Fruit fly (Drosophila melanogaster): ENCODE results near the gene Dph1.

Dph1 gene

dm6 chr3L:11648410-11648809, 48.4 kb downstream of the Dph1 start, which contains the start of the genes RIOK1 and Polr3H (continued):
- TF ChIP-seq ftz-f1 (GFP tag; optimal IDR thresholded peaks at IDR 0.05) (no peak), Aef1 (GFP tag; IDR thresholded peaks at IDR 0.05) (peak; percentile 61; the same call in 2 of the 3 replicates), CG11723 (GFP tag; optimal IDR thresholded peaks at IDR 0.05) (no peak), ssp (GFP tag; IDR thresholded peaks at IDR 0.05) (0 out of 2 replicates have a peak, but pooled peaks have one; percentile 40), dpn (GFP tag; optimal IDR thresholded peaks at IDR 0.05) (peak; percentile 80 to 83), en (GFP tag; optimal IDR thresholded peaks at IDR 0.05) (peak; percentile 8), CG9876 (GFP tag; optimal IDR thresholded peaks at IDR 0.05) (peak; percentile 30), dmrt99B (tag; optimal IDR thresholded peaks at IDR 0.05) (no peak), CG9215 (GFP tag; IDR thresholded peaks at IDR 0.05) (peak; percentile 40; the same call in 1 of the 2 replicates), ase (GFP tag; IDR thresholded peaks at IDR 0.05) (peak; percentile 39; the same call in 1 of the 3 replicates), CG8089 (GFP tag; optimal IDR thresholded peaks at IDR 0.05) (peak; percentile 40), CG14667 (GFP tag; IDR thresholded peaks at IDR 0.05) (no peak; the same call in 1 of the 2 replicates), Dad (GFP tag; optimal IDR thresholded peaks at IDR 0.05) (peak; percentile 52), gfzf (GFP tag; optimal IDR thresholded peaks at IDR 0.05) (peak; percentile 62), CG14860 (GFP tag; IDR thresholded peaks at IDR 0.05; ENCODE audit: partially characterized antibody) (no peak), CG32767 (GFP tag; IDR thresholded peaks at IDR 0.05) (peak; percentile 11; the same call in 1 of the 2 replicates), Sry-β (GFP tag; optimal IDR thresholded peaks at IDR 0.05) (peak; percentile 56), Myb (GFP tag; optimal IDR thresholded peaks at IDR 0.05) (peak; percentile 37), CG4854 (GFP tag; optimal IDR thresholded peaks at IDR 0.05) (peak; percentile 47), CG7271 (tag; optimal IDR thresholded peaks at IDR 0.05) (no peak), stc (GFP tag; IDR thresholded peaks at IDR 0.05) (peak; percentile 59; the same call in 1 of the 2 replicates), CG4282 (GFP tag; optimal IDR thresholded peaks at IDR 0.05) (peak; percentile 14), CG42726 (GFP tag; IDR thresholded peaks at IDR 0.05; ENCODE audit: partially characterized antibody) (no peak), CG15269 (tag; optimal IDR thresholded peaks at IDR 0.05) (no peak), CG9932 (GFP tag; IDR thresholded peaks at IDR 0.05) (peak; percentile 79), Max (GFP tag; optimal IDR thresholded peaks at IDR 0.05) (peak; percentile 99), CG18764 (GFP tag; optimal IDR thresholded peaks at IDR 0.05) (no peak), Chrac-16 (GFP tag; optimal IDR thresholded peaks at IDR 0.05) (peak; percentile 75), NC2α (GFP tag; optimal IDR thresholded peaks at IDR 0.05) (no peak), CkIIα-i1 (GFP tag; IDR thresholded peaks at IDR 0.05) (no peak), odd (GFP tag; optimal IDR thresholded peaks at IDR 0.05) (no peak), CG10462 (GFP tag; optimal IDR thresholded peaks at IDR 0.05) (peak; percentile 5), CG17361 (GFP tag; IDR thresholded peaks at IDR 0.05) (no peak; the same call in 2 of the 3 replicates), sob (GFP tag; IDR thresholded peaks at IDR 0.05) (peak; percentile 28; the same call in 1 of the 2 replicates), lilli (GFP tag; optimal IDR thresholded peaks at IDR 0.05) (peak; percentile 85), pan (optimal IDR thresholded peaks at IDR 0.05) (no peak), pan (GFP tag; optimal IDR thresholded peaks at IDR 0.05 in 1 of 2, IDR thresholded peaks at IDR 0.05 in 1 of 2) (peak in 1 of 2 experiments; percentile 68), amos (GFP tag; IDR thresholded peaks at IDR 0.05; ENCODE audit: partially characterized antibody) (no peak), eyg (GFP tag; optimal IDR thresholded peaks at IDR 0.05) (peak; percentile 18), sens (GFP tag) (peak; percentile 97), CG17568 (GFP tag; optimal IDR thresholded peaks at IDR 0.05) (no peak), CG34422 (GFP tag; IDR thresholded peaks at IDR 0.05) (peak; percentile 76; the same call in 2 of the 3 replicates), CG1024 (GFP tag; IDR thresholded peaks at IDR 0.05) (0 out of 2 replicates have a peak, but pooled peaks have one; percentile 21), slp2 (GFP tag; optimal IDR thresholded peaks at IDR 0.05) (peak; percentile 46), HmgD (GFP tag; optimal IDR thresholded peaks at IDR 0.05) (no peak), fd96Cb (tag; optimal IDR thresholded peaks at IDR 0.05) (peak; percentile 35), jumu (GFP tag; optimal IDR thresholded peaks at IDR 0.05) (peak; percentile 38), stwl (tag; optimal IDR thresholded peaks at IDR 0.05) (peak; percentile 80), CG4360 (GFP tag; IDR thresholded peaks at IDR 0.05) (no peak), tx (GFP tag; optimal IDR thresholded peaks at IDR 0.05) (peak; percentile 75), CG15073 (GFP tag; optimal IDR thresholded peaks at IDR 0.05) (no peak), CG1832 (GFP tag; optimal IDR thresholded peaks at IDR 0.05) (no peak)

Data from whole organism, embryonic.